Worm (Caenorhabditis elegans): ENCODE results near the gene golg-2.
A peak's percentile ranks its signal among the peaks of the same experiment; 100 is the strongest.

golg-2 gene

ce11 chrII:5003660-5004059 is 36.2 kb downstream of the golg-2 start, which contains the start of gene F59A6.10:
Gene F59A6.10 (plus strand): TSS chrII:5003960.
- TF ChIP-seq nhr-129 (tag; optimal IDR thresholded peaks at IDR 0.05) (no peak), ceh-16 (tag; optimal IDR thresholded peaks at IDR 0.05) (no peak), gmeb-1 (tag; optimal IDR thresholded peaks at IDR 0.05) (no peak), mbf-1 (tag; optimal IDR thresholded peaks at IDR 0.05) (no peak), elt-1 (tag; optimal IDR thresholded peaks at IDR 0.05) (no peak), lsy-2 (tag; optimal IDR thresholded peaks at IDR 0.05) (no peak), ZK546.5 (tag; optimal IDR thresholded peaks at IDR 0.05) (no peak), ama-1 (optimal IDR thresholded peaks at IDR 0.05) (no peak), nhr-6 (tag; optimal IDR thresholded peaks at IDR 0.05) (no peak), R02D3.7 (tag; optimal IDR thresholded peaks at IDR 0.05) (no peak), ztf-11 (tag; optimal IDR thresholded peaks at IDR 0.05) (no peak), blmp-1 (tag; optimal IDR thresholded peaks at IDR 0.05; ENCODE audit: insufficient read depth) (no peak)

- TF ChIP-seq skn-1 (tag; optimal IDR thresholded peaks at IDR 0.05): no peak
- TF ChIP-seq aly-2 (tag; optimal IDR thresholded peaks at IDR 0.05): no peak
- no peak for TF ChIP-seq nhr-12 (tag; optimal IDR thresholded peaks at IDR 0.05)
- no peak for TF ChIP-seq F13H6.1 (tag; optimal IDR thresholded peaks at IDR 0.05)
- TF ChIP-seq elt-1 (tag; optimal IDR thresholded peaks at IDR 0.05): no peak
- TF ChIP-seq lsy-2 (tag; optimal IDR thresholded peaks at IDR 0.05): no peak
- no peak for TF ChIP-seq Y55F3AM.14 (GFP tag; optimal IDR thresholded peaks at IDR 0.05)
- TF ChIP-seq ceh-16 (tag; optimal IDR thresholded peaks at IDR 0.05): no peak
- TF ChIP-seq mab-5 (tag; optimal IDR thresholded peaks at IDR 0.05): no peak
Observed at ce11 chrII:5001866-5002265, 38.0 kb downstream of the golg-2 start.

- TF ChIP-seq aly-2 (tag; optimal IDR thresholded peaks at IDR 0.05) (no peak), nhr-21 (tag; optimal IDR thresholded peaks at IDR 0.05) (no peak), elt-3 (tag; optimal IDR thresholded peaks at IDR 0.05) (no peak), nhr-237 (tag; optimal IDR thresholded peaks at IDR 0.05) (no peak), ceh-82 (tag; optimal IDR thresholded peaks at IDR 0.05) (peak; percentile 46), nhr-129 (tag; optimal IDR thresholded peaks at IDR 0.05) (peak; percentile 78), lsy-2 (tag; optimal IDR thresholded peaks at IDR 0.05) (peak; percentile 89 to 95), ZK546.5 (tag; optimal IDR thresholded peaks at IDR 0.05) (peak; percentile 39), alr-1 (tag; optimal IDR thresholded peaks at IDR 0.05) (no peak), sma-9 (GFP tag; optimal IDR thresholded peaks at IDR 0.05) (peak; percentile 94), sma-9 (tag; optimal IDR thresholded peaks at IDR 0.05) (no peak), lin-39 (tag; optimal IDR thresholded peaks at IDR 0.05) (no peak), nhr-10 (tag; optimal IDR thresholded peaks at IDR 0.05) (peak; percentile 21), ama-1 (optimal IDR thresholded peaks at IDR 0.05) (no peak), crh-2 (tag; optimal IDR thresholded peaks at IDR 0.05) (peak; percentile 96), nhr-25 (tag; optimal IDR thresholded peaks at IDR 0.05) (no peak), egl-27 (tag; optimal IDR thresholded peaks at IDR 0.05) (peak; percentile 70), unc-39 (tag; optimal IDR thresholded peaks at IDR 0.05) (no peak), lin-11 (tag; optimal IDR thresholded peaks at IDR 0.05) (no peak), peb-1 (tag; optimal IDR thresholded peaks at IDR 0.05) (no peak), sem-4 (tag; optimal IDR thresholded peaks at IDR 0.05) (no peak), zag-1 (tag; optimal IDR thresholded peaks at IDR 0.05) (peak; percentile 52), dmd-4 (tag; optimal IDR thresholded peaks at IDR 0.05) (no peak), sma-3 (GFP tag; optimal IDR thresholded peaks at IDR 0.05) (peak; percentile 90), nhr-12 (tag; optimal IDR thresholded peaks at IDR 0.05) (no peak), mab-5 (tag; optimal IDR thresholded peaks at IDR 0.05) (peak; percentile 87), mbf-1 (tag; optimal IDR thresholded peaks at IDR 0.05) (no peak), skn-1 (tag; optimal IDR thresholded peaks at IDR 0.05) (no peak), nhr-77 (tag; optimal IDR thresholded peaks at IDR 0.05) (peak; percentile 47), nhr-6 (tag; optimal IDR thresholded peaks at IDR 0.05) (peak; percentile 90), lin-13 (GFP tag; optimal IDR thresholded peaks at IDR 0.05) (no peak), ztf-4 (tag; optimal IDR thresholded peaks at IDR 0.05) (no peak), unc-62 (GFP tag; optimal IDR thresholded peaks at IDR 0.05) (no peak), fos-1 (tag; optimal IDR thresholded peaks at IDR 0.05) (no peak), R02D3.7 (tag; optimal IDR thresholded peaks at IDR 0.05) (peak; percentile 56), elt-1 (tag; optimal IDR thresholded peaks at IDR 0.05) (no peak), ceh-16 (tag; optimal IDR thresholded peaks at IDR 0.05) (no peak), unc-55 (GFP tag; optimal IDR thresholded peaks at IDR 0.05) (peak; percentile 96), gmeb-1 (tag; optimal IDR thresholded peaks at IDR 0.05) (peak; percentile 100), ztf-1 (GFP tag; conservative IDR thresholded peaks at IDR 0.05) (no peak), C34F6.9 (tag; optimal IDR thresholded peaks at IDR 0.05) (no peak), ztf-11 (tag; optimal IDR thresholded peaks at IDR 0.05) (no peak), F13H6.1 (tag; optimal IDR thresholded peaks at IDR 0.05) (no peak), blmp-1 (tag; optimal IDR thresholded peaks at IDR 0.05; ENCODE audit: insufficient read depth) (no peak), snpc-4 (tag; optimal IDR thresholded peaks at IDR 0.05) (no peak), mdl-1 (tag; optimal IDR thresholded peaks at IDR 0.05) (no peak), Y55F3AM.14 (GFP tag; optimal IDR thresholded peaks at IDR 0.05) (no peak), nhr-23 (tag; optimal IDR thresholded peaks at IDR 0.05) (no peak), nhr-11 (tag; optimal IDR thresholded peaks at IDR 0.05) (no peak)
Observed at ce11 chrII:4999122-4999521, 40.8 kb downstream of the golg-2 start, which contains the start of gene citk-2. Gene citk-2 (plus strand): TSS chrII:4999520.

Measured in whole organism, L2 larva.